Worm (Caenorhabditis elegans) whole organism, L1 larva: ENCODE measurements around the gene rskd-1.

Source experiments
- C34B4.2 ChIP-seq: sonication (generic microtip); optimal IDR thresholded peaks from 2 replicates; lab custom pipeline; 2017; ENCODE audit warnings: mild to moderate bottlenecking, missing genetic modification characterization, missing compliant biosample characterization
- ama-1 ChIP-seq: fragments of 150-350 bp; optimal IDR thresholded peaks from 2 replicates; lab custom pipeline; 2014
- ceh-63 ChIP-seq: fragments of 200-800 bp; sonication (Bioruptor generic); optimal IDR thresholded peaks from 2 replicates; lab custom pipeline; 2018; ENCODE audit warnings: mild to moderate bottlenecking, missing genetic modification characterization, missing compliant biosample characterization
- ceh-8 ChIP-seq: fragments of 200-800 bp; sonication (Bioruptor generic); optimal IDR thresholded peaks from 2 replicates; lab custom pipeline; 2018; ENCODE audit warnings: mild to moderate bottlenecking, missing genetic modification characterization, moderate library complexity, missing compliant biosample characterization
- ceh-82 ChIP-seq, 3 experiments: fragments of 150-350 bp in 1 of 3; sonication (generic microtip) in 2 of 3; optimal IDR thresholded peaks; 2 replicates each; lab custom pipeline; 2014 to 2017; ENCODE audit warnings: missing biosample characterization in 3 of 3, missing genetic modification characterization in 3 of 3
- ces-1 ChIP-seq: fragments of 150-350 bp; optimal IDR thresholded peaks from 2 replicates; lab custom pipeline; 2014; ENCODE audit warnings: missing biosample characterization, missing genetic modification reagents, missing genetic modification characterization
- dpl-1 ChIP-seq, 3 experiments: fragments of 150-350 bp in 2 of 3; sonication (generic microtip) in 1 of 3; optimal IDR thresholded peaks; 2 replicates each; lab custom pipeline; 2014 to 2017; ENCODE audit warnings: missing biosample characterization in 3 of 3, missing genetic modification characterization in 3 of 3, missing genetic modification reagents in 3 of 3
- efl-1 ChIP-seq, 4 experiments: fragments of 150-350 bp; optimal IDR thresholded peaks in 3 of 4; peaks in 1 of 4; 1 replicate in 1 of 4; 2 replicates in 3 of 4; lab custom pipeline; 2014; ENCODE audit warnings: missing biosample characterization in 2 of 4, missing genetic modification characterization in 2 of 4, missing genetic modification reagents in 2 of 4
- efl-3 ChIP-seq: fragments of 200-800 bp; sonication (Bioruptor generic); optimal IDR thresholded peaks from 2 replicates; lab custom pipeline; 2018; ENCODE audit warnings: mild to moderate bottlenecking, missing genetic modification characterization, missing compliant biosample characterization
- egl-13 ChIP-seq: sonication (generic microtip); optimal IDR thresholded peaks from 2 replicates; lab custom pipeline; 2016; ENCODE audit warnings: missing genotype, missing genetic modification reagents, missing genetic modification characterization, missing compliant biosample characterization
- elt-2 ChIP-seq: sonication (generic microtip); optimal IDR thresholded peaks from 2 replicates; lab custom pipeline; 2016; ENCODE audit warnings: missing genetic modification characterization, mild to moderate bottlenecking, inconsistent platforms, missing compliant biosample characterization, missing genetic modification reagents
- elt-3 ChIP-seq, 6 experiments: fragments of 150-350 bp in 1 of 6; sonication (generic microtip); optimal IDR thresholded peaks; 2 replicates each; lab custom pipeline; 2017 to 2018; ENCODE audit warnings: missing biosample characterization in 6 of 6, missing genetic modification characterization in 6 of 6, inconsistent platforms in 1 of 6
- ets-5 ChIP-seq: fragments of 200-800 bp; sonication (Bioruptor generic); IDR thresholded peaks from 2 replicates; pipeline ENCODE4 v1.3.6; 2022; ENCODE audit warnings: missing genetic modification characterization, missing compliant biosample characterization
- fkh-4 ChIP-seq: sonication (generic microtip); optimal IDR thresholded peaks from 2 replicates; lab custom pipeline; 2016; ENCODE audit warnings: missing compliant biosample characterization, missing genetic modification characterization, borderline replicate concordance
- fkh-8 ChIP-seq: sonication (generic microtip); optimal IDR thresholded peaks from 2 replicates; lab custom pipeline; 2016; ENCODE audit warnings: mild to moderate bottlenecking, missing genetic modification characterization, missing compliant biosample characterization
- fos-1 ChIP-seq: fragments of 150-350 bp; optimal IDR thresholded peaks from 2 replicates; lab custom pipeline; 2014; ENCODE audit warnings: missing biosample characterization, missing genetic modification characterization
- hlh-17 ChIP-seq: fragments of 200-800 bp; sonication (Bioruptor generic); optimal IDR thresholded peaks from 2 replicates; lab custom pipeline; 2018; ENCODE audit warnings: missing genetic modification characterization, mild to moderate bottlenecking, missing compliant biosample characterization, moderate library complexity, borderline replicate concordance
- hlh-4 ChIP-seq: sonication (generic microtip); optimal IDR thresholded peaks from 2 replicates; lab custom pipeline; 2016; ENCODE audit warnings: mild to moderate bottlenecking, missing genetic modification characterization, missing compliant biosample characterization
- hpl-2 ChIP-seq: fragments of 150-350 bp; optimal IDR thresholded peaks from 2 replicates; lab custom pipeline; 2014; ENCODE audit warnings: missing biosample characterization, missing genetic modification reagents, missing genetic modification characterization
- isw-1 ChIP-seq: fragments of 200-800 bp; sonication (Bioruptor generic); IDR thresholded peaks from 2 replicates; pipeline ENCODE4 v1.3.6; 2022; ENCODE audit warnings: missing genetic modification characterization, missing compliant biosample characterization
- jun-1 ChIP-seq: fragments of 150-350 bp; optimal IDR thresholded peaks from 2 replicates; lab custom pipeline; 2014; ENCODE audit warnings: missing biosample characterization, missing genetic modification reagents, missing genetic modification characterization
- lin-13 ChIP-seq: fragments of 150-350 bp; optimal IDR thresholded peaks from 2 replicates; lab custom pipeline; 2014; ENCODE audit warnings: missing biosample characterization, missing genetic modification reagents, missing genetic modification characterization
- lin-14 ChIP-seq: fragments of 200-800 bp; sonication (Bioruptor generic); optimal IDR thresholded peaks from 2 replicates; lab custom pipeline; 2018; ENCODE audit warnings: mild to moderate bottlenecking, missing genetic modification characterization, moderate library complexity, missing compliant biosample characterization
- lin-15B ChIP-seq: fragments of 150-350 bp; sonication (generic microtip); optimal IDR thresholded peaks from 3 replicates; lab custom pipeline; 2014; ENCODE audit warnings: missing biosample characterization, missing genetic modification characterization
- lin-35 ChIP-seq, 2 experiments: fragments of 150-350 bp; optimal IDR thresholded peaks; 2 replicates each; lab custom pipeline; 2014; ENCODE audit warnings: missing biosample characterization in 2 of 2, missing genetic modification characterization in 2 of 2, missing genetic modification reagents in 2 of 2
- lin-39 ChIP-seq: fragments of 150-350 bp; optimal IDR thresholded peaks from 2 replicates; lab custom pipeline; 2014; ENCODE audit warnings: missing biosample characterization, missing genetic modification reagents, missing genetic modification characterization
- nhr-12 ChIP-seq: sonication (generic microtip); optimal IDR thresholded peaks from 2 replicates; lab custom pipeline; 2017; ENCODE audit warnings: missing biosample characterization, missing genetic modification characterization
- nhr-20 ChIP-seq: sonication (generic microtip); optimal IDR thresholded peaks from 2 replicates; lab custom pipeline; 2016; ENCODE audit warnings: mild to moderate bottlenecking, missing genetic modification characterization, missing compliant biosample characterization
- nhr-47 ChIP-seq: sonication (generic microtip); optimal IDR thresholded peaks from 2 replicates; lab custom pipeline; 2016; ENCODE audit warnings: mild to moderate bottlenecking, missing genetic modification characterization, moderate library complexity, missing compliant biosample characterization
- nhr-71 ChIP-seq: sonication (generic microtip); optimal IDR thresholded peaks from 2 replicates; lab custom pipeline; 2016; ENCODE audit warnings: mild to moderate bottlenecking, missing genetic modification characterization, moderate library complexity, missing compliant biosample characterization
- nhr-84 ChIP-seq: sonication (generic microtip); optimal IDR thresholded peaks from 2 replicates; lab custom pipeline; 2017; ENCODE audit warnings: missing biosample characterization, missing genetic modification characterization
- nhr-90 ChIP-seq: sonication (generic microtip); optimal IDR thresholded peaks from 2 replicates; lab custom pipeline; 2016; ENCODE audit warnings: mild to moderate bottlenecking, missing genetic modification characterization, missing compliant biosample characterization; ENCODE audit not compliant: poor library complexity
- pax-3 ChIP-seq: fragments of 200-800 bp; sonication (Bioruptor generic); optimal IDR thresholded peaks from 2 replicates; lab custom pipeline; 2018; ENCODE audit warnings: mild to moderate bottlenecking, missing genetic modification characterization, moderate library complexity, missing compliant biosample characterization
- rnt-1 ChIP-seq: sonication (generic microtip); optimal IDR thresholded peaks from 2 replicates; lab custom pipeline; 2016; ENCODE audit warnings: mild to moderate bottlenecking, missing genetic modification characterization, moderate library complexity, missing compliant biosample characterization
- skn-1 ChIP-seq: fragments of 150-350 bp; optimal IDR thresholded peaks from 2 replicates; lab custom pipeline; 2014; ENCODE audit warnings: missing biosample characterization, missing genetic modification characterization
- snpc-4 ChIP-seq: fragments of 150-350 bp; optimal IDR thresholded peaks from 2 replicates; lab custom pipeline; 2014; ENCODE audit warnings: missing biosample characterization, missing genetic modification characterization
- sup-37 ChIP-seq: fragments of 200-800 bp; sonication (Bioruptor generic); optimal IDR thresholded peaks from 2 replicates; lab custom pipeline; 2018; ENCODE audit warnings: mild to moderate bottlenecking, missing genetic modification characterization, missing compliant biosample characterization
- swsn-7 ChIP-seq: sonication (generic microtip); optimal IDR thresholded peaks from 2 replicates; lab custom pipeline; 2016; ENCODE audit warnings: missing genetic modification characterization, missing compliant biosample characterization
- tbx-2 ChIP-seq: sonication (generic microtip); optimal IDR thresholded peaks from 2 replicates; lab custom pipeline; 2016; ENCODE audit warnings: missing genetic modification characterization, missing compliant biosample characterization
- tlp-1 ChIP-seq: fragments of 150-350 bp; optimal IDR thresholded peaks from 2 replicates; lab custom pipeline; 2014; ENCODE audit warnings: missing biosample characterization, missing genetic modification characterization
- unc-130 ChIP-seq: fragments of 150-350 bp; optimal IDR thresholded peaks from 2 replicates; lab custom pipeline; 2017; ENCODE audit warnings: missing biosample characterization, missing genetic modification characterization, inconsistent platforms
- unc-30 ChIP-seq: sonication (generic microtip); optimal IDR thresholded peaks from 2 replicates; lab custom pipeline; 2017; ENCODE audit warnings: missing biosample characterization, missing genetic modification characterization
- unc-86 ChIP-seq: sonication (generic microtip); optimal IDR thresholded peaks from 2 replicates; lab custom pipeline; 2016; ENCODE audit warnings: missing genetic modification characterization, missing compliant biosample characterization
- unc-98 ChIP-seq: fragments of 200-800 bp; sonication (Bioruptor generic); IDR thresholded peaks from 2 replicates; pipeline ENCODE4 v1.3.6; 2022; ENCODE audit warnings: missing genetic modification characterization, missing compliant biosample characterization
- xbp-1 ChIP-seq: sonication (generic microtip); optimal IDR thresholded peaks from 2 replicates; lab custom pipeline; 2016; ENCODE audit warnings: missing genetic modification characterization, missing compliant biosample characterization
- ztf-11 ChIP-seq, 2 experiments: sonication (generic microtip); optimal IDR thresholded peaks; 2 replicates each; lab custom pipeline; 2016 to 2017; ENCODE audit warnings: missing genetic modification characterization in 2 of 2, missing biosample characterization in 1 of 2, missing compliant biosample characterization in 1 of 2
- ztf-4 ChIP-seq: fragments of 150-350 bp; optimal IDR thresholded peaks from 2 replicates; lab custom pipeline; 2014; ENCODE audit warnings: missing biosample characterization, missing genetic modification characterization

Gene rskd-1

ce11 chrV:12303453-12304077 lies 15.2 kb upstream of the rskd-1 start (continued):
- peak; percentile 16 for TF ChIP-seq lin-39 (tag; lab: Kevin White, UChicago)
- peak; percentile 68 for TF ChIP-seq fos-1 (tag; lab: Kevin White, UChicago)
- peak; percentile 65 for TF ChIP-seq unc-130 (tag; lab: Kevin White, UChicago)
- peak; percentile 83 for TF ChIP-seq nhr-20
- TF ChIP-seq tbx-2 (tag; lab: Kevin White, UChicago) = peak; percentile 82
- TF ChIP-seq xbp-1 (tag; lab: Kevin White, UChicago) = peak; percentile 72
- TF ChIP-seq lin-15B (tag; lab: Kevin White, UChicago) = peak; percentile 15
- peak in 1 of 2 experiments; percentile 84 for TF ChIP-seq ztf-11 (tag; optimal IDR thresholded peaks at IDR 0.05; lab: Kevin White, UChicago)
- no peak for TF ChIP-seq ets-5 (GFP tag; lab: Robert Waterston, UW)
- no peak for TF ChIP-seq ces-1 (GFP tag; lab: Kevin White, UChicago)
- TF ChIP-seq efl-3 = peak; percentile 84
- peak; percentile 69 to 88 (median 84) for TF ChIP-seq ceh-82 (tag; optimal IDR thresholded peaks at IDR 0.05; lab: Kevin White, UChicago)
- TF ChIP-seq hlh-4 (tag; lab: Kevin White, UChicago) = no peak
- peak; percentile 71 for TF ChIP-seq ama-1 (lab: Kevin White, UChicago)
- peak; percentile 88 for TF ChIP-seq skn-1 (tag; lab: Kevin White, UChicago)
- no peak for TF ChIP-seq unc-30 (tag; lab: Kevin White, UChicago)
- TF ChIP-seq lin-13 = peak; percentile 65
- peak; percentile 23; the same call in 1 of the 2 replicates for TF ChIP-seq isw-1 (GFP tag; lab: Robert Waterston, UW)
- TF ChIP-seq nhr-12 (tag; lab: Kevin White, UChicago) = no peak
- TF ChIP-seq C34B4.2 = no peak
- peak; percentile 85 for TF ChIP-seq jun-1 (tag; lab: Kevin White, UChicago)
- peak; percentile 27 to 68 (median 56) for TF ChIP-seq dpl-1 (GFP tag; optimal IDR thresholded peaks at IDR 0.05; lab: Kevin White, UChicago)
- TF ChIP-seq sup-37 = peak; percentile 69
- TF ChIP-seq elt-3 (tag; optimal IDR thresholded peaks at IDR 0.05; lab: Kevin White, UChicago) = peak in 3 of 6 experiments; percentile 36 to 61 (median 37)
- peak; percentile 87 for TF ChIP-seq swsn-7 (tag; lab: Kevin White, UChicago)
- peak; percentile 93 for TF ChIP-seq nhr-47 (tag; lab: Kevin White, UChicago)
- TF ChIP-seq hpl-2 = peak; percentile 26
- TF ChIP-seq nhr-84 = no peak
- TF ChIP-seq ceh-63 (GFP tag; lab: Kevin White, UChicago) = peak; percentile 64
- TF ChIP-seq elt-2 (tag; lab: Kevin White, UChicago) = peak; percentile 76
- TF ChIP-seq ceh-8 (GFP tag; lab: Kevin White, UChicago) = peak; percentile 60
- peak; percentile 74 for TF ChIP-seq unc-98 (GFP tag; lab: Robert Waterston, UW)
- peak; percentile 14 for TF ChIP-seq fkh-4

ce11 chrV:12301985-12302591 lies 13.7 kb upstream of the rskd-1 start, which contains the start of the genes frm-7 and F55C5.17:
Gene frm-7, plus strand, starts transcription at chrV:12302484.
Gene F55C5.17, plus strand, starts transcription at chrV:12302541.
- TF ChIP-seq nhr-90 (tag; lab: Kevin White, UChicago) (peak; percentile 40), ztf-4 (tag; lab: Kevin White, UChicago) (no peak), nhr-20 (no peak), unc-86 (no peak), rnt-1 (tag; lab: Kevin White, UChicago) (no peak), hlh-17 (no peak), lin-14 (GFP tag; lab: Kevin White, UChicago) (peak; percentile 25), efl-1 (optimal IDR thresholded peaks at IDR 0.05; lab: Kevin White, UChicago) (no peak), efl-1 (GFP tag; optimal IDR thresholded peaks at IDR 0.05 in 1 of 2; lab: Kevin White, UChicago) (peak in 1 of 2 experiments; percentile 90), xbp-1 (tag; lab: Kevin White, UChicago) (no peak), pax-3 (tag; lab: Kevin White, UChicago) (no peak), lin-35 (GFP tag; optimal IDR thresholded peaks at IDR 0.05; lab: Kevin White, UChicago) (peak in 1 of 2 experiments; percentile 25), nhr-71 (tag; lab: Kevin White, UChicago) (peak; percentile 43), elt-3 (tag; optimal IDR thresholded peaks at IDR 0.05; lab: Kevin White, UChicago) (peak in 1 of 6 experiments; percentile 10), fkh-8 (tag; lab: Kevin White, UChicago) (no peak), elt-2 (tag; lab: Kevin White, UChicago) (peak; percentile 72), snpc-4 (no peak), tlp-1 (tag; lab: Kevin White, UChicago) (no peak), egl-13 (tag; lab: Kevin White, UChicago) (no peak), hlh-4 (tag; lab: Kevin White, UChicago) (no peak), lin-15B (tag; lab: Kevin White, UChicago) (no peak)
